Fruit fly (Drosophila melanogaster) whole organism, pupa: ENCODE measurements around the gene Naxd.

Experiments used
- CG12605 ChIP-seq: fragments of 200-800 bp; sonication (Bioruptor generic); IDR thresholded peaks from 2 replicates; pipeline ENCODE4 v1.3.6; 2022; ENCODE audit warnings: missing biosample characterization, missing genetic modification characterization
- CG13204 ChIP-seq: fragments of 200-800 bp; sonication (Bioruptor generic); optimal IDR thresholded peaks from 2 replicates; lab custom pipeline; 2018; ENCODE audit warnings: missing biosample characterization, mild to moderate bottlenecking, missing genetic modification characterization, moderate library complexity
- CG32121 ChIP-seq: fragments of 200-800 bp; sonication (Bioruptor generic); IDR thresholded peaks from 2 replicates; pipeline ENCODE4 v1.3.6; 2022; ENCODE audit warnings: missing biosample characterization, missing genetic modification characterization
- CG4496 ChIP-seq: fragments of 200-800 bp; sonication (Bioruptor generic); IDR thresholded peaks from 3 replicates; pipeline ENCODE4 v1.3.6; 2022; ENCODE audit warnings: missing biosample characterization, missing genetic modification characterization
- CG8301 ChIP-seq: fragments of 200-800 bp; sonication (Bioruptor generic); optimal IDR thresholded peaks from 2 replicates; lab custom pipeline; 2018; ENCODE audit warnings: missing biosample characterization, mild to moderate bottlenecking, missing genetic modification characterization
- D1 ChIP-seq: fragments of 200-800 bp; sonication (Bioruptor generic); optimal IDR thresholded peaks from 2 replicates; lab custom pipeline; 2018; ENCODE audit warnings: missing biosample characterization, mild to moderate bottlenecking, missing genetic modification characterization, moderate library complexity
- Ets98B ChIP-seq: fragments of 200-800 bp; sonication (Bioruptor generic); IDR thresholded peaks from 2 replicates; pipeline ENCODE4 v1.3.6; 2022; ENCODE audit warnings: missing biosample characterization, missing genetic modification characterization
- Pif1A ChIP-seq: fragments of 200-800 bp; sonication (Bioruptor generic); optimal IDR thresholded peaks from 3 replicates; lab custom pipeline; 2016; ENCODE audit warnings: missing biosample characterization, missing genetic modification characterization
- fd96Ca ChIP-seq: fragments of 200-800 bp; sonication (Bioruptor generic); IDR thresholded peaks from 3 replicates; pipeline ENCODE4 v1.3.6; 2022; ENCODE audit warnings: missing biosample characterization, missing genetic modification characterization

DNA sequence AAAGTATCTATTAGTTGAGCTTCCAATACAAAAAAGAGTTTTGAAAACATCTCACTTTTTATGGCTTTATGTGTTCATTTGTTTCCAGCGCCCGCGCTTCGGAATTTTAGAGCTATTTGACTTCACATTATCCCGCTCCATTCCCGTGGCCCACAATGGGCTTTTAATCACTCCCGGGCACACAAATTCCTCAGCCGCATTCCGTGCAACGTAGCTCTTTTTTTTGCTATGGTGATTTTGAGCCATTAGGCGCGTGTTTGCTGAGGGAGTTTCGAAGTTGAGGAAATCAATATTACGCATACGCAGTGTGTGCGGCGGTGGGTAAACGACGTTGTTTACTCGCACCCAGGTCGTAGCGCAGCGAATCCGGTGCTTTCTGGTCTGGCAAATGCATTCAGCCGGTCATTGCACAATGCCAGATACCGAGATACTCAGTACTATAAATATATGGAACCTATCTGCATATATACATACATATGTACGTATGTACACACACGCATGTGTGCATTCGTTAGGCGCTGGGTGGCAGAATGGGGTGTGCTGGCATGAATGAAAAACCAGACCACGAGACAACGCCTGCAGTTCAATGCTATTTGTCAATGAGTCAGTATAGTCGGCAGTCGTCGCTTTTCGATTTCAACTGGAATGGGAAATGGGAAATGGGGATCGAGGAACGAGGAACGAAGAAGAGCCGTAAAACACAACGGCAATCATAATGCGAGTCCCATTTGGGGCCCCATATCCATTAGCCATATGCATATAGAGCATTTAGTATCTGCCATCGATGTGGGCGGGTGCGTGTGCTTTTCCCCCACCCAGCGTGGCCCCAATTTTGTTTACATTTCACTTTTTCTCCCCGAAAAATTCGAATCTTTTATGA lies 24.2 kb downstream of the Naxd start:
- TF ChIP-seq Ets98B (GFP tag; lab: Robert Waterston, UW) = peak; percentile 38; the same call in 1 of the 2 replicates
- 0 out of 2 replicates have a peak, but pooled peaks have one; percentile 14 for TF ChIP-seq CG12605 (GFP tag; lab: Robert Waterston, UW)
- TF ChIP-seq CG8301 (tag; lab: Kevin White, UChicago) = no peak
- no peak for TF ChIP-seq Pif1A (GFP tag; lab: Kevin White, UChicago)
- TF ChIP-seq CG4496 (GFP tag; lab: Robert Waterston, UW) = 0 out of 3 replicates have a peak, but pooled peaks have one; percentile 31
- no peak; the same call in 1 of the 2 replicates for TF ChIP-seq CG32121
- no peak for TF ChIP-seq fd96Ca
- no peak for TF ChIP-seq D1
- no peak for TF ChIP-seq CG13204 (GFP tag; lab: Kevin White, UChicago)
